Fruit fly (Drosophila melanogaster) whole organism, embryonic: ENCODE results near the gene CG18765.

Experiments used
- Awh ChIP-seq: fragments of 200-800 bp; sonication (Bioruptor generic); IDR thresholded peaks from 2 replicates; pipeline ENCODE4, ENCODE4 v1.3.6; 2022; ENCODE audit warnings: missing biosample characterization, missing genetic modification characterization
- CG10321 ChIP-seq: fragments of 200-800 bp; sonication (Bioruptor generic); IDR thresholded peaks from 2 replicates; pipeline ENCODE4 v1.3.6; 2022; ENCODE audit warnings: missing biosample characterization, missing genetic modification characterization
- CG10654 ChIP-seq: fragments of 200-800 bp; sonication (Bioruptor generic); optimal IDR thresholded peaks from 2 replicates; lab custom pipeline; 2016; ENCODE audit warnings: missing biosample characterization, missing genetic modification characterization
- CG11560 ChIP-seq: fragments of 200-800 bp; sonication (Bioruptor generic); IDR thresholded peaks from 3 replicates; pipeline ENCODE4 v1.3.6; 2022; ENCODE audit warnings: missing biosample characterization, missing genetic modification characterization
- CG14965 ChIP-seq: fragments of 200-800 bp; sonication (Bioruptor generic); optimal IDR thresholded peaks from 2 replicates; lab custom pipeline; 2016; ENCODE audit warnings: missing biosample characterization, missing genetic modification characterization, borderline replicate concordance
- CG16863 ChIP-seq: fragments of 200-800 bp; sonication (Bioruptor generic); optimal IDR thresholded peaks from 3 replicates; lab custom pipeline; 2016; ENCODE audit warnings: missing biosample characterization, missing genetic modification characterization
- CG17829 ChIP-seq: fragments of 200-800 bp; optimal IDR thresholded peaks from 2 replicates; lab custom pipeline; 2019; ENCODE audit warnings: missing biosample characterization, mild to moderate bottlenecking, missing genetic modification characterization, moderate library complexity
- CG2116 ChIP-seq: fragments of 200-800 bp; sonication (Bioruptor generic); optimal IDR thresholded peaks from 3 replicates; lab custom pipeline; 2018; ENCODE audit warnings: missing biosample characterization, mild to moderate bottlenecking, missing genetic modification characterization
- CG32772 ChIP-seq: fragments of 200-800 bp; sonication (Bioruptor generic); IDR thresholded peaks from 2 replicates; pipeline ENCODE4 v1.3.6; 2022; ENCODE audit warnings: missing biosample characterization, missing genetic modification characterization
- CG34376 ChIP-seq: fragments of 200-800 bp; sonication (Bioruptor generic); optimal IDR thresholded peaks from 2 replicates; lab custom pipeline; 2018; ENCODE audit warnings: missing biosample characterization, mild to moderate bottlenecking, missing genetic modification characterization
- CG3726 ChIP-seq: fragments of 200-800 bp; sonication (Bioruptor generic); IDR thresholded peaks from 3 replicates; pipeline ENCODE4, ENCODE4 v1.3.6; 2022; ENCODE audit warnings: missing biosample characterization, missing genetic modification characterization
- CG4360 ChIP-seq: fragments of 200-800 bp; sonication (Bioruptor generic); IDR thresholded peaks from 2 replicates; pipeline ENCODE4 v1.3.6; 2022; ENCODE audit warnings: missing biosample characterization, missing genetic modification characterization
- CG8388 ChIP-seq: fragments of 200-800 bp; sonication (Bioruptor generic); optimal IDR thresholded peaks from 2 replicates; lab custom pipeline; 2019; ENCODE audit warnings: missing biosample characterization, mild to moderate bottlenecking, missing genetic modification characterization, moderate library complexity
- D19B ChIP-seq: fragments of 200-800 bp; sonication (Bioruptor generic); optimal IDR thresholded peaks from 2 replicates; lab custom pipeline; 2017; ENCODE audit warnings: missing biosample characterization, mild to moderate bottlenecking, missing genetic modification characterization
- Dad ChIP-seq: fragments of 200-800 bp; sonication (Bioruptor generic); optimal IDR thresholded peaks from 3 replicates; lab custom pipeline; 2016; ENCODE audit warnings: missing biosample characterization, missing genetic modification characterization
- H15 ChIP-seq: fragments of 200-800 bp; sonication (Bioruptor generic); IDR thresholded peaks from 3 replicates; pipeline ENCODE4 v1.3.6; 2022; ENCODE audit warnings: missing biosample characterization, missing genetic modification characterization
- Lpt ChIP-seq: fragments of >200 bp; optimal IDR thresholded peaks from 2 replicates; lab custom pipeline; 2018; ENCODE audit warnings: missing biosample characterization, missing genetic modification characterization
- NC2β ChIP-seq: fragments of 200-800 bp; sonication (Bioruptor generic); optimal IDR thresholded peaks from 2 replicates; lab custom pipeline; 2016; ENCODE audit warnings: missing biosample characterization, missing genetic modification characterization
- Sry-β ChIP-seq: fragments of 200-800 bp; sonication (Bioruptor generic); optimal IDR thresholded peaks from 2 replicates; lab custom pipeline; 2018; ENCODE audit warnings: missing biosample characterization, mild to moderate bottlenecking, missing genetic modification characterization, moderate library complexity
- Sry-δ ChIP-seq: fragments of 200-800 bp; sonication (Bioruptor generic); optimal IDR thresholded peaks from 2 replicates; lab custom pipeline; 2016; ENCODE audit warnings: missing biosample characterization, missing genetic modification characterization
- Ssrp ChIP-seq: fragments of 200-800 bp; sonication (Bioruptor generic); optimal IDR thresholded peaks from 2 replicates; lab custom pipeline; 2018; ENCODE audit warnings: missing biosample characterization, mild to moderate bottlenecking, missing genetic modification characterization, moderate library complexity
- Xbp1 ChIP-seq: fragments of 200-800 bp; sonication (Bioruptor generic); optimal IDR thresholded peaks from 3 replicates; lab custom pipeline; 2016; ENCODE audit warnings: missing biosample characterization, mild to moderate bottlenecking, missing genetic modification characterization
- ac ChIP-seq: fragments of 200-800 bp; sonication (Bioruptor generic); optimal IDR thresholded peaks from 3 replicates; lab custom pipeline; 2017; ENCODE audit warnings: missing biosample characterization, mild to moderate bottlenecking, missing genetic modification characterization
- ash1 ChIP-seq: fragments of 200-800 bp; sonication (Bioruptor generic); optimal IDR thresholded peaks from 2 replicates; lab custom pipeline; 2018; ENCODE audit warnings: missing biosample characterization, mild to moderate bottlenecking, missing genetic modification characterization
- bsh ChIP-seq, 2 experiments: fragments of 200-800 bp; sonication (Bioruptor generic); optimal IDR thresholded peaks; 2 replicates each; lab custom pipeline; 2017 to 2018; ENCODE audit warnings: mild to moderate bottlenecking in 2 of 2, missing biosample characterization in 2 of 2, missing genetic modification characterization in 2 of 2, moderate library complexity in 1 of 2
- esg ChIP-seq: fragments of 200-800 bp; sonication (Bioruptor generic); conservative IDR thresholded peaks from 2 replicates; pipeline ENCODE4 v1.3.6; 2022; ENCODE audit warnings: missing biosample characterization, missing genetic modification characterization
- fd64A ChIP-seq: fragments of 200-800 bp; sonication (Bioruptor generic); optimal IDR thresholded peaks from 3 replicates; lab custom pipeline; 2018; ENCODE audit warnings: missing biosample characterization, mild to moderate bottlenecking, missing genetic modification characterization
- ham ChIP-seq: fragments of 200-800 bp; sonication (Bioruptor generic); IDR thresholded peaks from 2 replicates; pipeline ENCODE4 v1.3.6; 2022; ENCODE audit warnings: missing biosample characterization, missing genetic modification characterization
- jigr1 ChIP-seq: fragments of 200-800 bp; sonication (Bioruptor generic); IDR thresholded peaks from 3 replicates; pipeline ENCODE4 v1.3.6; 2022; ENCODE audit warnings: missing biosample characterization, missing genetic modification characterization
- jing ChIP-seq: fragments of 200-800 bp; sonication (Bioruptor generic); optimal IDR thresholded peaks from 2 replicates; lab custom pipeline; 2018; ENCODE audit warnings: missing biosample characterization, mild to moderate bottlenecking, missing genetic modification characterization
- kah ChIP-seq: fragments of 200-800 bp; sonication (Bioruptor generic); optimal IDR thresholded peaks from 2 replicates; lab custom pipeline; 2018; ENCODE audit warnings: missing biosample characterization, mild to moderate bottlenecking, missing genetic modification characterization
- klu ChIP-seq: fragments of 200-800 bp; sonication (Bioruptor generic); IDR thresholded peaks from 2 replicates; pipeline ENCODE4 v1.3.6; 2022; ENCODE audit warnings: missing biosample characterization, missing genetic modification characterization
- schlank ChIP-seq: fragments of 200-800 bp; sonication (Bioruptor generic); optimal IDR thresholded peaks from 2 replicates; lab custom pipeline; 2018; ENCODE audit warnings: missing biosample characterization, mild to moderate bottlenecking, missing genetic modification characterization
- sens-2 ChIP-seq: fragments of 200-800 bp; sonication (Bioruptor generic); IDR thresholded peaks from 2 replicates; pipeline ENCODE4 v1.3.6; 2022; ENCODE audit warnings: missing biosample characterization, missing genetic modification characterization
- sisA ChIP-seq: fragments of 200-800 bp; sonication (Bioruptor generic); IDR thresholded peaks from 2 replicates; pipeline ENCODE4 v1.3.6; 2022; ENCODE audit warnings: missing biosample characterization, missing genetic modification characterization
- slbo ChIP-seq: fragments of 200-800 bp; sonication (Bioruptor generic); IDR thresholded peaks from 2 replicates; pipeline ENCODE4 v1.3.6; 2022; ENCODE audit warnings: missing biosample characterization, missing genetic modification characterization
- sob ChIP-seq: fragments of 200-800 bp; sonication (Bioruptor generic); IDR thresholded peaks from 2 replicates; pipeline ENCODE4 v1.3.6; 2022; ENCODE audit warnings: missing biosample characterization, missing genetic modification characterization
- sr ChIP-seq: fragments of 200-800 bp; sonication (Bioruptor generic); IDR thresholded peaks from 3 replicates; pipeline ENCODE4 v1.3.6; 2022; ENCODE audit warnings: missing biosample characterization, missing genetic modification characterization
- tin ChIP-seq: fragments of 200-800 bp; sonication (Bioruptor generic); optimal IDR thresholded peaks from 3 replicates; lab custom pipeline; 2016; ENCODE audit warnings: missing biosample characterization, missing genetic modification characterization
- tio ChIP-seq: fragments of 200-800 bp; sonication (Bioruptor generic); optimal IDR thresholded peaks from 2 replicates; lab custom pipeline; 2017; ENCODE audit warnings: missing biosample characterization, missing genetic modification characterization, inconsistent platforms

Gene CG18765

dm6 chr3R:11711376-11711775, 19.8 kb upstream of the CG18765 start, which contains the start of gene CG14720:
Gene CG14720 (plus strand): TSS chr3R:11711676.
- no peak for TF ChIP-seq CG17829 (tag; lab: Kevin White, UChicago)
- no peak for TF ChIP-seq slbo (GFP tag; lab: Robert Waterston, UW)
- no peak for TF ChIP-seq CG32772 (GFP tag; lab: Robert Waterston, UW)
- no peak for TF ChIP-seq CG8388 (GFP tag; lab: Kevin White, UChicago)
- TF ChIP-seq Dad (GFP tag; lab: Kevin White, UChicago) = no peak
- TF ChIP-seq sr (GFP tag; lab: Robert Waterston, UW) = no peak
- no peak for TF ChIP-seq CG2116 (GFP tag; lab: Kevin White, UChicago)
- TF ChIP-seq ash1 (GFP tag; lab: Kevin White, UChicago) = no peak
- TF ChIP-seq CG10321 (GFP tag; lab: Robert Waterston, UW) = no peak

dm6 chr3R:11703730-11704129, 12.1 kb upstream of the CG18765 start, which contains the start of gene I-t:
Gene I-t (plus strand): TSS chr3R:11704030.
- TF ChIP-seq jigr1 (GFP tag; lab: Robert Waterston, UW) = no peak
- TF ChIP-seq fd64A = no peak
- no peak for TF ChIP-seq CG34376 (GFP tag; lab: Kevin White, UChicago)
- TF ChIP-seq sens-2 (GFP tag; lab: Robert Waterston, UW) = no peak
- TF ChIP-seq CG11560 (tag; lab: Robert Waterston, UW) = no peak
- no peak for TF ChIP-seq klu (GFP tag; lab: Robert Waterston, UW)
- TF ChIP-seq sisA (GFP tag; lab: Robert Waterston, UW) = no peak
- no peak for TF ChIP-seq H15 (GFP tag; lab: Robert Waterston, UW)
- no peak for TF ChIP-seq tio (GFP tag; lab: Kevin White, UChicago)
- TF ChIP-seq Lpt (GFP tag; lab: Kevin White, UChicago) = no peak
- TF ChIP-seq CG4360 = no peak
- TF ChIP-seq ham (GFP tag; lab: Robert Waterston, UW) = no peak
- TF ChIP-seq CG10654 (GFP tag; lab: Kevin White, UChicago) = no peak

dm6 chr3R:11700314-11700713, 8.7 kb upstream of the CG18765 start, which contains the start of gene CG14718:
Gene CG14718 (plus strand): TSS chr3R:11700614.
- TF ChIP-seq Sry-δ (no peak), CG14965 (no peak), NC2β (GFP tag; lab: Kevin White, UChicago) (no peak), tin (GFP tag; lab: Kevin White, UChicago) (no peak), bsh (GFP tag; optimal IDR thresholded peaks at IDR 0.05; lab: Kevin White, UChicago) (no peak), D19B (GFP tag; lab: Kevin White, UChicago) (no peak), esg (no peak), CG3726 (no peak), Ssrp (tag; lab: Kevin White, UChicago) (no peak), ac (GFP tag; lab: Kevin White, UChicago) (no peak), CG16863 (no peak), Xbp1 (no peak), Awh (GFP tag; lab: Robert Waterston, UW) (no peak), sob (GFP tag; lab: Robert Waterston, UW) (no peak), Sry-β (GFP tag; lab: Kevin White, UChicago) (no peak), schlank (no peak), kah (GFP tag; lab: Kevin White, UChicago) (no peak), jing (GFP tag; lab: Kevin White, UChicago) (no peak)
